Worm (Caenorhabditis elegans) whole organism, dauer: ENCODE measurements around the gene C03B8.3.

ENCODE experiments used
- unc-62 ChIP-seq: sonication (generic microtip); optimal IDR thresholded peaks from 2 replicates; lab custom pipeline; 2017; ENCODE audit warnings: missing biosample characterization, missing genetic modification reagents, missing genetic modification characterization

Gene C03B8.3

ce11 chrIII:7758562-7758961 is 46.5 kb downstream of the C03B8.3 start, which contains the start of gene pcp-1:
Gene pcp-1 (plus strand): TSS chrIII:7758903.
- no peak for TF ChIP-seq unc-62 (GFP tag; lab: Kevin White, UChicago)

DNA sequence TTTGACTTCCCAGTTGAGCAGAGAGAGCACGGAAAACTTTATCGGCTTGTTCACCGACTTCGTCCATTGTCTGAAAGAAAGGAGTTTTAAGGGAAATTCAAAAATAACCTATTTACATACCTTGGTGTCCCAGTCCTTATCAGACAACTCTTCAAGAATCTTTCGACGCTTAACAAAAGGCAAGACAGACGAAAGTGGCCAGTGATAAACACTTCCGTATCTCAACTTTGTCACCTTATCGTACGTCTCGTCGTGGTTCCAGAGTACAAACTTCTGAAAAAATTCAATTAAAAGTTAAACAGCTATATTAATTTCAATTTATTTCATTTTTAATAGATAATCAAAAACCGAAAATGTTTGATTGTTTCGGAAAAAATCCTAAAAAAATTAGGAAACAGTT is 50.1 kb downstream of the C03B8.3 start:
- no peak for TF ChIP-seq unc-62 (GFP tag; lab: Kevin White, UChicago)

DNA sequence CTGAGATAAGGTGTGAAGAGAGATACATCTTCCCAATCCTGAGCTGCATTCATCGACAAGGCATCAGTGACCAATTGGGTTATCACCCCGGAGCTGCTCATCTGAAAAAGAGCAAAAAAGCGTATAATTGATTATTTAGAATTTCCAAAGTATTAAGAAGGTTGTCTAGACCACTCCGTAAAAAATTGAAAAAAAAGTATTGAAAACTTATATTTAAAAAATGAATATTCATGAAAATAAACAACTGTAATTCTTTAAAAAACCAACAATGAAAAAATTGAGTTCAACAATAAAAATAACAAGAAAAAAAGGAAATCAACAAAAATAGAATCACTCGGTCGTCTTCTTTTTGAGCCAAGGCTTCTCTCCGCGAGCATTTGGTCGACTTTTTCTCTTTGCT is 51.4 kb downstream of the C03B8.3 start, which contains the start of gene mtx-2:
mtx-2 (minus strand) TSS at position 101 of the 400 bp plus-strand sequence.
- TF ChIP-seq unc-62 (GFP tag; lab: Kevin White, UChicago), result no peak

- no peak for TF ChIP-seq unc-62 (GFP tag; lab: Kevin White, UChicago)
These were observed 53.9 kb downstream of the C03B8.3 start, which contains the start of gene ZK686.2 for ce11 chrIII:7765974-7766373. Gene ZK686.2 (minus strand): TSS chrIII:7766052.
